Fruit fly (Drosophila melanogaster) whole organism, embryonic: ENCODE data around the gene CG42798.

Source experiments
- CG10147 ChIP-seq: fragments of 200-800 bp; sonication (Bioruptor generic); optimal IDR thresholded peaks from 2 replicates; lab custom pipeline; 2019; ENCODE audit warnings: missing biosample characterization, mild to moderate bottlenecking, missing genetic modification characterization, moderate library complexity
- CG1024 ChIP-seq: fragments of 200-800 bp; sonication (Bioruptor generic); IDR thresholded peaks from 2 replicates; pipeline ENCODE4 v1.3.6; 2022; ENCODE audit warnings: missing biosample characterization, missing genetic modification characterization
- CG11247 ChIP-seq: fragments of 200-800 bp; sonication (Bioruptor generic); IDR thresholded peaks from 2 replicates; pipeline ENCODE4 v1.3.6; 2022; ENCODE audit warnings: missing biosample characterization, missing genetic modification characterization
- CG11456 ChIP-seq: fragments of 200-800 bp; sonication (Bioruptor generic); IDR thresholded peaks from 3 replicates; pipeline ENCODE4 v1.3.6; 2022; ENCODE audit warnings: missing biosample characterization, missing genetic modification characterization
- CG11695 ChIP-seq: fragments of 200-800 bp; sonication (Bioruptor generic); IDR thresholded peaks from 3 replicates; pipeline ENCODE4 v1.3.6; 2022; ENCODE audit warnings: missing biosample characterization, missing genetic modification characterization
- CG11696 ChIP-seq: fragments of 200-800 bp; sonication (Bioruptor generic); IDR thresholded peaks from 2 replicates; pipeline ENCODE4 v1.3.6; 2022; ENCODE audit warnings: missing biosample characterization, missing genetic modification characterization
- CG12219 ChIP-seq: fragments of 200-800 bp; sonication (Bioruptor generic); optimal IDR thresholded peaks from 3 replicates; lab custom pipeline; 2018; ENCODE audit warnings: missing biosample characterization, mild to moderate bottlenecking, missing genetic modification characterization
- CG12744 ChIP-seq: fragments of 200-800 bp; sonication (Bioruptor generic); optimal IDR thresholded peaks from 2 replicates; lab custom pipeline; 2016; ENCODE audit warnings: missing biosample characterization, missing genetic modification characterization
- CG13775 ChIP-seq: fragments of 200-800 bp; sonication (Bioruptor generic); optimal IDR thresholded peaks from 3 replicates; lab custom pipeline; 2017; ENCODE audit warnings: missing biosample characterization, mild to moderate bottlenecking, missing genetic modification characterization
- CG14860 ChIP-seq: fragments of 200-800 bp; sonication (Bioruptor generic); IDR thresholded peaks from 3 replicates; pipeline ENCODE4 v1.3.6; 2022; ENCODE audit warnings: missing biosample characterization, missing genetic modification characterization; ENCODE audit not compliant: partially characterized antibody
- CG17385 ChIP-seq: fragments of 200-800 bp; sonication (Bioruptor generic); optimal IDR thresholded peaks from 3 replicates; lab custom pipeline; 2018; ENCODE audit warnings: missing biosample characterization, mild to moderate bottlenecking, missing genetic modification characterization
- CG2116 ChIP-seq: fragments of 200-800 bp; sonication (Bioruptor generic); optimal IDR thresholded peaks from 3 replicates; lab custom pipeline; 2018; ENCODE audit warnings: missing biosample characterization, mild to moderate bottlenecking, missing genetic modification characterization
- CG2199 ChIP-seq: fragments of 200-800 bp; sonication (Bioruptor generic); IDR thresholded peaks from 3 replicates; pipeline ENCODE4 v1.3.6; 2022; ENCODE audit warnings: missing biosample characterization, missing genetic modification characterization
- CG31441 ChIP-seq: fragments of 200-800 bp; sonication (Bioruptor generic); IDR thresholded peaks from 2 replicates; pipeline ENCODE4 v1.3.6; 2022; ENCODE audit warnings: missing biosample characterization, missing genetic modification characterization
- CG33213 ChIP-seq: fragments of 200-800 bp; sonication (Bioruptor generic); optimal IDR thresholded peaks from 3 replicates; lab custom pipeline; 2016; ENCODE audit warnings: missing biosample characterization, missing genetic modification characterization
- CG34422 ChIP-seq: fragments of 200-800 bp; sonication (Bioruptor generic); IDR thresholded peaks from 3 replicates; pipeline ENCODE4 v1.3.6; 2022; ENCODE audit warnings: missing biosample characterization, missing genetic modification characterization
- CG43689 ChIP-seq: fragments of 200-800 bp; sonication (Bioruptor generic); IDR thresholded peaks from 2 replicates; pipeline ENCODE4 v1.3.6; 2022; ENCODE audit warnings: missing biosample characterization, missing genetic modification characterization
- CG6765 ChIP-seq: fragments of 200-800 bp; sonication (Bioruptor generic); optimal IDR thresholded peaks from 3 replicates; lab custom pipeline; 2017; ENCODE audit warnings: missing biosample characterization, mild to moderate bottlenecking, missing genetic modification characterization
- CG7556 ChIP-seq: fragments of 200-800 bp; sonication (Bioruptor generic); optimal IDR thresholded peaks from 2 replicates; lab custom pipeline; 2017; ENCODE audit warnings: missing biosample characterization, mild to moderate bottlenecking, missing genetic modification characterization
- CG8089 ChIP-seq: fragments of 200-800 bp; sonication (Bioruptor generic); optimal IDR thresholded peaks from 3 replicates; lab custom pipeline; 2016; ENCODE audit warnings: missing biosample characterization, missing genetic modification characterization
- CG9437 ChIP-seq: fragments of 200-800 bp; sonication (Bioruptor generic); optimal IDR thresholded peaks from 2 replicates; lab custom pipeline; 2018; ENCODE audit warnings: missing biosample characterization, mild to moderate bottlenecking, missing genetic modification characterization
- CG9609 ChIP-seq: fragments of 200-800 bp; sonication (Bioruptor generic); optimal IDR thresholded peaks from 3 replicates; lab custom pipeline; 2016; ENCODE audit warnings: missing biosample characterization, missing genetic modification characterization
- Deaf1 ChIP-seq: fragments of 200-800 bp; optimal IDR thresholded peaks from 3 replicates; lab custom pipeline; 2019; ENCODE audit warnings: missing biosample characterization, mild to moderate bottlenecking, missing genetic modification characterization, moderate library complexity
- Dek ChIP-seq: fragments of 200-800 bp; sonication (Bioruptor generic); optimal IDR thresholded peaks from 3 replicates; lab custom pipeline; 2019; ENCODE audit warnings: missing biosample characterization, mild to moderate bottlenecking, missing genetic modification characterization, moderate library complexity
- Dref ChIP-seq: fragments of 200-800 bp; sonication (Bioruptor generic); IDR thresholded peaks from 2 replicates; pipeline ENCODE4 v1.3.6; 2022; ENCODE audit warnings: missing biosample characterization, missing genetic modification characterization
- Gsc ChIP-seq: fragments of 200-800 bp; sonication (Bioruptor generic); IDR thresholded peaks from 2 replicates; pipeline ENCODE4 v1.3.6; 2022; ENCODE audit warnings: missing biosample characterization, missing genetic modification characterization
- H2.0 ChIP-seq: fragments of 200-800 bp; sonication (Bioruptor generic); IDR thresholded peaks from 2 replicates; pipeline ENCODE4 v1.3.6; 2022; ENCODE audit warnings: missing biosample characterization, missing genetic modification characterization
- Rx ChIP-seq: fragments of 200-800 bp; sonication (Bioruptor generic); IDR thresholded peaks from 2 replicates; pipeline ENCODE4 v1.3.6; 2022; ENCODE audit warnings: missing biosample characterization, missing genetic modification characterization
- Sry-β ChIP-seq: fragments of 200-800 bp; sonication (Bioruptor generic); optimal IDR thresholded peaks from 2 replicates; lab custom pipeline; 2018; ENCODE audit warnings: missing biosample characterization, mild to moderate bottlenecking, missing genetic modification characterization, moderate library complexity
- ato ChIP-seq: fragments of 200-800 bp; sonication (Bioruptor generic); IDR thresholded peaks from 2 replicates; pipeline ENCODE4 v1.3.6; 2022; ENCODE audit warnings: missing biosample characterization, missing genetic modification characterization; ENCODE audit not compliant: partially characterized antibody
- bsh ChIP-seq, 2 experiments: fragments of 200-800 bp; sonication (Bioruptor generic); optimal IDR thresholded peaks; 2 replicates each; lab custom pipeline; 2017 to 2018; ENCODE audit warnings: mild to moderate bottlenecking in 2 of 2, missing biosample characterization in 2 of 2, missing genetic modification characterization in 2 of 2, moderate library complexity in 1 of 2
- chm ChIP-seq: fragments of 200-800 bp; sonication (Bioruptor generic); IDR thresholded peaks from 2 replicates; pipeline ENCODE4 v1.3.6; 2022; ENCODE audit warnings: missing biosample characterization, missing genetic modification characterization
- dm ChIP-seq: fragments of 200-800 bp; sonication (Bioruptor generic); optimal IDR thresholded peaks from 3 replicates; lab custom pipeline; 2016; ENCODE audit warnings: missing biosample characterization, missing genetic modification characterization
- eve ChIP-seq, 2 experiments: fragments of >200 bp; optimal IDR thresholded peaks; 2 replicates each; lab custom pipeline; 2017; ENCODE audit warnings: missing biosample characterization in 2 of 2, missing genetic modification characterization in 2 of 2
- ewg ChIP-seq: fragments of 200-800 bp; sonication (Bioruptor generic); optimal IDR thresholded peaks from 3 replicates; lab custom pipeline; 2017; ENCODE audit warnings: mild to moderate bottlenecking, missing biosample characterization, missing genetic modification reagents, missing genetic modification characterization
- fru ChIP-seq: fragments of >200 bp; optimal IDR thresholded peaks from 2 replicates; lab custom pipeline; 2017
- gce ChIP-seq: fragments of 200-800 bp; sonication (Bioruptor generic); IDR thresholded peaks from 3 replicates; pipeline ENCODE4 v1.3.6; 2022; ENCODE audit warnings: missing biosample characterization, missing genetic modification characterization
- gsb ChIP-seq: fragments of 200-800 bp; sonication (Bioruptor generic); IDR thresholded peaks from 2 replicates; pipeline ENCODE4 v1.3.6; 2022; ENCODE audit warnings: missing biosample characterization, missing genetic modification characterization
- ham ChIP-seq: fragments of 200-800 bp; sonication (Bioruptor generic); IDR thresholded peaks from 2 replicates; pipeline ENCODE4 v1.3.6; 2022; ENCODE audit warnings: missing biosample characterization, missing genetic modification characterization
- kay ChIP-seq: fragments of 200-800 bp; sonication (Bioruptor generic); optimal IDR thresholded peaks from 2 replicates; lab custom pipeline; 2016; ENCODE audit warnings: missing biosample characterization, missing genetic modification characterization
- maf-S ChIP-seq: fragments of 200-800 bp; sonication (Bioruptor generic); optimal IDR thresholded peaks from 2 replicates; lab custom pipeline; 2016; ENCODE audit warnings: missing biosample characterization, missing genetic modification characterization
- nau ChIP-seq: fragments of 200-800 bp; sonication (Bioruptor generic); optimal IDR thresholded peaks from 3 replicates; lab custom pipeline; 2017; ENCODE audit warnings: missing biosample characterization, mild to moderate bottlenecking, missing genetic modification characterization, missing genetic modification reagents
- nmo ChIP-seq: fragments of 200-800 bp; sonication (Bioruptor generic); optimal IDR thresholded peaks from 2 replicates; lab custom pipeline; 2018; ENCODE audit warnings: missing biosample characterization, mild to moderate bottlenecking, missing genetic modification characterization, moderate library complexity
- pzg ChIP-seq: fragments of 200-800 bp; sonication (Bioruptor generic); optimal IDR thresholded peaks from 3 replicates; lab custom pipeline; 2018; ENCODE audit warnings: missing biosample characterization, mild to moderate bottlenecking, missing genetic modification characterization, moderate library complexity
- row ChIP-seq: fragments of 200-800 bp; sonication (Bioruptor generic); IDR thresholded peaks from 3 replicates; pipeline ENCODE4 v1.3.6; 2022; ENCODE audit warnings: missing biosample characterization, missing genetic modification characterization
- sd ChIP-seq: fragments of 200-800 bp; sonication (Bioruptor generic); optimal IDR thresholded peaks from 3 replicates; lab custom pipeline; 2018; ENCODE audit warnings: missing biosample characterization, mild to moderate bottlenecking, missing genetic modification characterization, moderate library complexity
- sens-2 ChIP-seq: fragments of 200-800 bp; sonication (Bioruptor generic); IDR thresholded peaks from 2 replicates; pipeline ENCODE4 v1.3.6; 2022; ENCODE audit warnings: missing biosample characterization, missing genetic modification characterization
- sob ChIP-seq: fragments of 200-800 bp; sonication (Bioruptor generic); IDR thresholded peaks from 2 replicates; pipeline ENCODE4 v1.3.6; 2022; ENCODE audit warnings: missing biosample characterization, missing genetic modification characterization
- tna ChIP-seq: fragments of 200-800 bp; sonication (Bioruptor generic); IDR thresholded peaks from 2 replicates; pipeline ENCODE4 v1.3.6; 2022; ENCODE audit warnings: missing biosample characterization, missing genetic modification characterization; ENCODE audit not compliant: partially characterized antibody
- unpg ChIP-seq: fragments of 200-800 bp; sonication (Bioruptor generic); optimal IDR thresholded peaks from 3 replicates; lab custom pipeline; 2018; ENCODE audit warnings: missing biosample characterization, mild to moderate bottlenecking, missing genetic modification characterization, moderate library complexity
- usp ChIP-seq: fragments of >200 bp; optimal IDR thresholded peaks from 2 replicates; lab custom pipeline; 2017; ENCODE audit warnings: missing biosample characterization, missing genetic modification characterization

CG42798 gene

dm6 chr3R:17394318-17395188 lies 11.9 kb upstream of the CG42798 start, which contains the start of gene CREG (continued):
- TF ChIP-seq maf-S (GFP tag; lab: Kevin White, UChicago), result no peak
- no peak for TF ChIP-seq sd (tag; lab: Kevin White, UChicago)
- peak; percentile 36; the same call in 1 of the 2 replicates for TF ChIP-seq CG31441
- TF ChIP-seq row (GFP tag; lab: Robert Waterston, UW), result peak; percentile 79
- TF ChIP-seq nmo (GFP tag; lab: Kevin White, UChicago), result peak; percentile 47
- no peak for TF ChIP-seq dm
- TF ChIP-seq usp (GFP tag; lab: Kevin White, UChicago), result no peak
- no peak for TF ChIP-seq chm (GFP tag; lab: Robert Waterston, UW)
- no peak for TF ChIP-seq CG43689 (GFP tag; lab: Robert Waterston, UW)
- no peak for TF ChIP-seq Dref (GFP tag; lab: Robert Waterston, UW)
- TF ChIP-seq CG14860 (GFP tag; lab: Robert Waterston, UW), result no peak
- no peak for TF ChIP-seq CG34422 (GFP tag; lab: Robert Waterston, UW)
- TF ChIP-seq Dek (tag; lab: Kevin White, UChicago), result no peak
- TF ChIP-seq bsh (GFP tag; optimal IDR thresholded peaks at IDR 0.05; lab: Kevin White, UChicago), result no peak
- TF ChIP-seq CG2199, result no peak
- TF ChIP-seq gsb (GFP tag; lab: Robert Waterston, UW), result no peak
- TF ChIP-seq sens-2 (GFP tag; lab: Robert Waterston, UW), result no peak
- TF ChIP-seq ato (GFP tag; lab: Robert Waterston, UW), result no peak
- TF ChIP-seq CG12219 (GFP tag; lab: Kevin White, UChicago), result no peak
- TF ChIP-seq tna (GFP tag; lab: Robert Waterston, UW), result no peak
- TF ChIP-seq unpg (GFP tag; lab: Kevin White, UChicago), result no peak
- TF ChIP-seq kay (GFP tag; lab: Kevin White, UChicago), result no peak
- peak in 1 of 2 experiments; percentile 13 for TF ChIP-seq eve (GFP tag; optimal IDR thresholded peaks at IDR 0.05; lab: Kevin White, UChicago)
- TF ChIP-seq gce (GFP tag; lab: Robert Waterston, UW), result no peak
- no peak for TF ChIP-seq CG10147 (GFP tag; lab: Kevin White, UChicago)
- no peak for TF ChIP-seq CG1024 (GFP tag; lab: Robert Waterston, UW)
- TF ChIP-seq CG6765 (GFP tag; lab: Kevin White, UChicago), result no peak
- TF ChIP-seq nau (GFP tag; lab: Kevin White, UChicago), result peak; percentile 21
- peak; percentile 47 for TF ChIP-seq CG9437 (GFP tag; lab: Kevin White, UChicago)
- TF ChIP-seq CG33213, result no peak
- TF ChIP-seq ham (GFP tag; lab: Robert Waterston, UW), result no peak
- peak; percentile 58 for TF ChIP-seq CG13775 (GFP tag; lab: Kevin White, UChicago)
- no peak for TF ChIP-seq CG8089 (GFP tag; lab: Kevin White, UChicago)
- peak; percentile 14 for TF ChIP-seq CG17385
- TF ChIP-seq CG11696, result no peak
- no peak for TF ChIP-seq ewg (GFP tag; lab: Kevin White, UChicago)
- TF ChIP-seq sob (GFP tag; lab: Robert Waterston, UW), result no peak
- no peak for TF ChIP-seq Deaf1 (tag; lab: Kevin White, UChicago)
- TF ChIP-seq fru, result no peak
- peak; percentile 11 for TF ChIP-seq CG2116
- no peak for TF ChIP-seq CG11247 (GFP tag; lab: Robert Waterston, UW)
- no peak for TF ChIP-seq Rx
- TF ChIP-seq H2.0 (GFP tag; lab: Robert Waterston, UW), result no peak
- TF ChIP-seq CG12744 (GFP tag; lab: Kevin White, UChicago), result no peak
- no peak for TF ChIP-seq CG9609 (GFP tag; lab: Kevin White, UChicago)
- no peak for TF ChIP-seq Gsc (GFP tag; lab: Robert Waterston, UW)
- TF ChIP-seq pzg (GFP tag; lab: Kevin White, UChicago), result no peak
- TF ChIP-seq CG11456 (GFP tag; lab: Robert Waterston, UW), result no peak
- TF ChIP-seq Sry-β, result no peak
- TF ChIP-seq CG7556 (GFP tag; lab: Kevin White, UChicago), result peak; percentile 28
- no peak for TF ChIP-seq CG11695 (GFP tag; lab: Robert Waterston, UW)
